Fruit fly (Drosophila melanogaster) whole organism, embryonic: ENCODE measurements around the gene ppk.

ENCODE experiments used
- Asciz ChIP-seq: fragments of 200-800 bp; sonication (Bioruptor generic); optimal IDR thresholded peaks from 2 replicates; lab custom pipeline; 2017; ENCODE audit warnings: missing biosample characterization, mild to moderate bottlenecking, missing genetic modification characterization, missing genetic modification reagents
- Atf-2 ChIP-seq: fragments of 200-800 bp; sonication (Bioruptor generic); optimal IDR thresholded peaks from 2 replicates; lab custom pipeline; 2016; ENCODE audit warnings: missing biosample characterization, missing genetic modification characterization
- C15 ChIP-seq: fragments of 200-800 bp; sonication (Bioruptor generic); IDR thresholded peaks from 3 replicates; pipeline ENCODE4 v1.3.6; 2022; ENCODE audit warnings: missing biosample characterization, missing genetic modification characterization
- CG11093 ChIP-seq: fragments of 200-800 bp; sonication (Bioruptor generic); IDR thresholded peaks from 3 replicates; pipeline ENCODE4 v1.3.6; 2022; ENCODE audit warnings: missing biosample characterization, missing genetic modification characterization
- CG12104 ChIP-seq: fragments of 200-800 bp; sonication (Bioruptor generic); optimal IDR thresholded peaks from 3 replicates; lab custom pipeline; 2016; ENCODE audit warnings: missing biosample characterization, missing genetic modification characterization
- CG13775 ChIP-seq: fragments of 200-800 bp; sonication (Bioruptor generic); optimal IDR thresholded peaks from 3 replicates; lab custom pipeline; 2017; ENCODE audit warnings: missing biosample characterization, mild to moderate bottlenecking, missing genetic modification characterization
- CG14441 ChIP-seq: fragments of 200-800 bp; sonication (Bioruptor generic); IDR thresholded peaks from 2 replicates; pipeline ENCODE4 v1.3.6; 2022; ENCODE audit warnings: missing biosample characterization, missing genetic modification characterization
- CG14965 ChIP-seq: fragments of 200-800 bp; sonication (Bioruptor generic); optimal IDR thresholded peaks from 2 replicates; lab custom pipeline; 2016; ENCODE audit warnings: missing biosample characterization, missing genetic modification characterization, borderline replicate concordance
- CG17361 ChIP-seq: fragments of 200-800 bp; sonication (Bioruptor generic); IDR thresholded peaks from 3 replicates; pipeline ENCODE4 v1.3.6; 2022; ENCODE audit warnings: missing biosample characterization, missing genetic modification characterization
- CG17568 ChIP-seq: fragments of 200-800 bp; sonication (Bioruptor generic); optimal IDR thresholded peaks from 2 replicates; lab custom pipeline; 2018; ENCODE audit warnings: missing biosample characterization, mild to moderate bottlenecking, missing genetic modification characterization, moderate library complexity
- CG18599 ChIP-seq: fragments of 200-800 bp; sonication (Bioruptor generic); optimal IDR thresholded peaks from 3 replicates; lab custom pipeline; 2017; ENCODE audit warnings: missing biosample characterization, missing genetic modification characterization, mild to moderate bottlenecking, moderate library complexity, missing genetic modification reagents
- CG32767 ChIP-seq: fragments of 200-800 bp; sonication (Bioruptor generic); IDR thresholded peaks from 2 replicates; pipeline ENCODE4 v1.3.6; 2022; ENCODE audit warnings: missing biosample characterization, missing genetic modification characterization
- CG33213 ChIP-seq: fragments of 200-800 bp; sonication (Bioruptor generic); optimal IDR thresholded peaks from 3 replicates; lab custom pipeline; 2016; ENCODE audit warnings: missing biosample characterization, missing genetic modification characterization
- CG34224 ChIP-seq: fragments of 200-800 bp; sonication (Bioruptor generic); IDR thresholded peaks from 3 replicates; pipeline ENCODE4 v1.3.6; 2022; ENCODE audit warnings: missing biosample characterization, missing genetic modification characterization; ENCODE audit not compliant: partially characterized antibody
- CG3838 ChIP-seq: fragments of 200-800 bp; sonication (Bioruptor generic); optimal IDR thresholded peaks from 3 replicates; lab custom pipeline; 2016; ENCODE audit warnings: missing biosample characterization, missing genetic modification characterization
- CG5245 ChIP-seq: fragments of 200-800 bp; sonication (Bioruptor generic); optimal IDR thresholded peaks from 3 replicates; lab custom pipeline; 2016; ENCODE audit warnings: missing biosample characterization, missing genetic modification characterization
- CG6254 ChIP-seq: fragments of 200-800 bp; sonication (Bioruptor generic); optimal IDR thresholded peaks from 3 replicates; lab custom pipeline; 2017; ENCODE audit warnings: mild to moderate bottlenecking, missing biosample characterization, missing genetic modification reagents, missing genetic modification characterization
- CG7357 ChIP-seq: fragments of 200-800 bp; sonication (Bioruptor generic); IDR thresholded peaks from 3 replicates; pipeline ENCODE4 v1.3.6; 2022; ENCODE audit warnings: missing biosample characterization, missing genetic modification characterization
- CG8359 ChIP-seq: fragments of 200-800 bp; sonication (Bioruptor generic); optimal IDR thresholded peaks from 2 replicates; lab custom pipeline; 2017; ENCODE audit warnings: missing biosample characterization, mild to moderate bottlenecking, missing genetic modification characterization, borderline replicate concordance
- CG8944 ChIP-seq: fragments of 200-800 bp; sonication (Bioruptor generic); optimal IDR thresholded peaks from 3 replicates; lab custom pipeline; 2016; ENCODE audit warnings: missing biosample characterization, missing genetic modification characterization
- Chrac-16 ChIP-seq: fragments of 200-800 bp; sonication (Bioruptor generic); optimal IDR thresholded peaks from 3 replicates; lab custom pipeline; 2016; ENCODE audit warnings: missing biosample characterization, missing genetic modification characterization
- Dfd ChIP-seq, 2 experiments: fragments of >200 bp; optimal IDR thresholded peaks; 2 replicates each; lab custom pipeline; 2017; ENCODE audit warnings: missing biosample characterization in 2 of 2, missing genetic modification characterization in 2 of 2
- ERR ChIP-seq: fragments of 200-800 bp; sonication (Bioruptor generic); optimal IDR thresholded peaks from 2 replicates; lab custom pipeline; 2016; ENCODE audit warnings: missing biosample characterization, missing genetic modification characterization
- Hand ChIP-seq: fragments of 200-800 bp; sonication (Bioruptor generic); optimal IDR thresholded peaks from 2 replicates; lab custom pipeline; 2017; ENCODE audit warnings: mild to moderate bottlenecking, missing biosample characterization, missing genetic modification reagents, missing genetic modification characterization
- Hmr ChIP-seq: fragments of 200-800 bp; sonication (Bioruptor generic); optimal IDR thresholded peaks from 3 replicates; lab custom pipeline; 2017; ENCODE audit warnings: mild to moderate bottlenecking, missing biosample characterization, missing genetic modification reagents, missing genetic modification characterization
- Hr78 ChIP-seq, 2 experiments: fragments of 200-800 bp in 1 of 2; fragments of >200 bp in 1 of 2; sonication (Bioruptor generic) in 1 of 2; optimal IDR thresholded peaks; 2 replicates each; lab custom pipeline; 2017 to 2019; ENCODE audit warnings: missing biosample characterization in 2 of 2, missing genetic modification characterization in 2 of 2, mild to moderate bottlenecking in 1 of 2, moderate library complexity in 1 of 2
- Lhr ChIP-seq: fragments of 200-800 bp; sonication (Bioruptor generic); optimal IDR thresholded peaks from 3 replicates; lab custom pipeline; 2017; ENCODE audit warnings: mild to moderate bottlenecking, missing biosample characterization, missing genetic modification reagents, missing genetic modification characterization
- Max ChIP-seq: fragments of 200-800 bp; sonication (Bioruptor generic); optimal IDR thresholded peaks from 2 replicates; lab custom pipeline; 2016; ENCODE audit warnings: missing biosample characterization, mild to moderate bottlenecking, missing genetic modification characterization
- Mrtf ChIP-seq: fragments of 200-800 bp; sonication (Bioruptor generic); IDR thresholded peaks from 3 replicates; pipeline ENCODE4 v1.3.6; 2022; ENCODE audit warnings: missing biosample characterization, missing genetic modification characterization
- Sry-β ChIP-seq: fragments of 200-800 bp; sonication (Bioruptor generic); optimal IDR thresholded peaks from 2 replicates; lab custom pipeline; 2018; ENCODE audit warnings: missing biosample characterization, mild to moderate bottlenecking, missing genetic modification characterization, moderate library complexity
- TFAM ChIP-seq: fragments of 200-800 bp; sonication (Bioruptor generic); optimal IDR thresholded peaks from 2 replicates; lab custom pipeline; 2017; ENCODE audit warnings: missing biosample characterization, missing genetic modification characterization, inconsistent platforms
- Vsx1 ChIP-seq: fragments of 200-800 bp; sonication (Bioruptor generic); optimal IDR thresholded peaks from 2 replicates; lab custom pipeline; 2017; ENCODE audit warnings: missing biosample characterization, mild to moderate bottlenecking, missing genetic modification characterization, missing genetic modification reagents
- amos ChIP-seq: fragments of 200-800 bp; sonication (Bioruptor generic); IDR thresholded peaks from 2 replicates; pipeline ENCODE4 v1.3.6; 2022; ENCODE audit warnings: missing biosample characterization, missing genetic modification characterization; ENCODE audit not compliant: partially characterized antibody
- aop ChIP-seq: fragments of 200-800 bp; sonication (Bioruptor generic); IDR thresholded peaks from 2 replicates; pipeline ENCODE4 v1.3.6; 2022; ENCODE audit warnings: missing biosample characterization, missing genetic modification characterization
- bowl ChIP-seq: fragments of 200-800 bp; sonication (Bioruptor generic); IDR thresholded peaks from 2 replicates; pipeline ENCODE4 v1.3.6; 2022; ENCODE audit warnings: missing biosample characterization, missing genetic modification characterization
- chinmo ChIP-seq: fragments of 200-800 bp; sonication (Bioruptor generic); IDR thresholded peaks from 4 replicates; pipeline ENCODE4 v1.3.6; 2022; ENCODE audit warnings: missing biosample characterization, missing genetic modification characterization; ENCODE audit not compliant: partially characterized antibody
- chm ChIP-seq: fragments of 200-800 bp; sonication (Bioruptor generic); IDR thresholded peaks from 2 replicates; pipeline ENCODE4 v1.3.6; 2022; ENCODE audit warnings: missing biosample characterization, missing genetic modification characterization
- cwo ChIP-seq: fragments of 200-800 bp; sonication (Bioruptor generic); optimal IDR thresholded peaks from 3 replicates; lab custom pipeline; 2017; ENCODE audit warnings: missing biosample characterization, missing genetic modification characterization, mild to moderate bottlenecking, moderate library complexity, missing genetic modification reagents
- dmrt99B ChIP-seq: fragments of 200-800 bp; sonication (Bioruptor generic); optimal IDR thresholded peaks from 2 replicates; lab custom pipeline; 2018; ENCODE audit warnings: missing biosample characterization, mild to moderate bottlenecking, missing genetic modification characterization, moderate library complexity
- hbn ChIP-seq: fragments of 200-800 bp; sonication (Bioruptor generic); IDR thresholded peaks from 2 replicates; pipeline ENCODE4 v1.3.6; 2022; ENCODE audit warnings: missing biosample characterization, missing genetic modification characterization; ENCODE audit not compliant: partially characterized antibody
- insv ChIP-seq, 2 experiments: fragments of 200-800 bp; sonication (Bioruptor generic); optimal IDR thresholded peaks; 3 replicates each; lab custom pipeline; 2016 to 2018; ENCODE audit warnings: missing biosample characterization in 2 of 2, missing genetic modification characterization in 2 of 2
- inv ChIP-seq: fragments of 200-800 bp; sonication (Bioruptor generic); IDR thresholded peaks from 2 replicates; pipeline ENCODE4 v1.3.6; 2022; ENCODE audit warnings: missing biosample characterization, missing genetic modification characterization; ENCODE audit not compliant: partially characterized antibody
- jigr1 ChIP-seq: fragments of 200-800 bp; sonication (Bioruptor generic); IDR thresholded peaks from 3 replicates; pipeline ENCODE4 v1.3.6; 2022; ENCODE audit warnings: missing biosample characterization, missing genetic modification characterization
- jumu ChIP-seq: fragments of 200-800 bp; sonication (Bioruptor generic); optimal IDR thresholded peaks from 3 replicates; lab custom pipeline; 2016; ENCODE audit warnings: missing biosample characterization, missing genetic modification characterization
- maf-S ChIP-seq: fragments of 200-800 bp; sonication (Bioruptor generic); optimal IDR thresholded peaks from 2 replicates; lab custom pipeline; 2016; ENCODE audit warnings: missing biosample characterization, missing genetic modification characterization
- prd ChIP-seq, 3 experiments: fragments of >200 bp in 2 of 3; fragments of 200-800 bp in 1 of 3; sonication (Bioruptor generic) in 1 of 3; optimal IDR thresholded peaks in 2 of 3; IDR thresholded peaks in 1 of 3; 2 replicates in 2 of 3; 3 replicates in 1 of 3; pipeline versions ENCODE4 v1.3.6 to Lab custom; 2017 to 2022; ENCODE audit warnings: missing biosample characterization in 1 of 3, missing genetic modification characterization in 1 of 3
- psq ChIP-seq: fragments of 200-800 bp; sonication (Bioruptor generic); optimal IDR thresholded peaks from 2 replicates; lab custom pipeline; 2017; ENCODE audit warnings: missing biosample characterization, missing genetic modification characterization
- sens ChIP-seq: fragments of 200-800 bp; sonication (Bioruptor generic); peaks from one replicate; lab custom pipeline; 2016; ENCODE audit warnings: missing biosample characterization, missing genetic modification characterization
- slbo ChIP-seq: fragments of 200-800 bp; sonication (Bioruptor generic); IDR thresholded peaks from 2 replicates; pipeline ENCODE4 v1.3.6; 2022; ENCODE audit warnings: missing biosample characterization, missing genetic modification characterization

Gene ppk

DNA sequence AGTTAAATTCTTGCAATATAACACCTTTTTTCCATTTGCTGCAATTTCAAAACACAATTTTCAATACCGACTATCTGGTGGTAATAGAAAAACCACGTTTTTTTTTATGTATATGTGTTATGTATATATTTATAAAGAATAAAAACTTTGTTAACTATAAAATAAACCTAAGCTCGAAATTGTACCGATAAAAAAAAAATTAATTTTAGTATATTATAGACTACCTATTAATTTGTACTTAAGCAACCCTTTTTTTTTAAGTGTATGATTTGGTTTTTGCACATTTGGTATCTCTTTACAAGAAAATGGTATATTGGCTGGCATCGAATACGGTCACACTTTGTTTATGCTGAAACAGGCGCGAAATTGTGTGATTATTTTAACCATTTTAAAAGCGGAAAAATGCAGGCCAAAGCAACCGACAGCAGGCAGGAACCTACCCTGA lies 19.2 kb downstream of the ppk start, which contains the start of gene spel1 (continued):
- peak; percentile 41 for TF ChIP-seq Lhr (GFP tag; lab: Kevin White, UChicago)
- peak; percentile 73 for TF ChIP-seq CG14441 (GFP tag; lab: Robert Waterston, UW)
- peak; percentile 11 for TF ChIP-seq CG17568 (GFP tag; lab: Kevin White, UChicago)
- TF ChIP-seq prd (optimal IDR thresholded peaks at IDR 0.05; lab: Kevin White, UChicago): no peak
- peak; percentile 80 for TF ChIP-seq prd (GFP tag; IDR thresholded peaks at IDR 0.05; lab: Robert Waterston, UW)
- peak; percentile 70; the same call in 1 of the 2 replicates for TF ChIP-seq CG32767 (GFP tag; lab: Robert Waterston, UW)
- peak; percentile 93 for TF ChIP-seq sens (GFP tag; lab: Kevin White, UChicago)
- no peak for TF ChIP-seq ERR (GFP tag; lab: Kevin White, UChicago)
- TF ChIP-seq jigr1: 0 out of 3 replicates have a peak, but pooled peaks have one; percentile 11
- peak; percentile 55; the same call in 1 of the 3 replicates for TF ChIP-seq CG7357
- peak; percentile 35 for TF ChIP-seq CG8944
- peak; percentile 42 for TF ChIP-seq Vsx1
- peak; percentile 81 for TF ChIP-seq Hmr (GFP tag; lab: Kevin White, UChicago)
- no peak for TF ChIP-seq CG8359 (GFP tag; lab: Kevin White, UChicago)
- peak; percentile 4; the same call in 1 of the 3 replicates for TF ChIP-seq Mrtf (GFP tag; lab: Robert Waterston, UW)
- TF ChIP-seq dmrt99B (tag; lab: Kevin White, UChicago): peak; percentile 86
- no peak for TF ChIP-seq Dfd (GFP tag; optimal IDR thresholded peaks at IDR 0.05; lab: Kevin White, UChicago)
- no peak for TF ChIP-seq jumu (GFP tag; lab: Kevin White, UChicago)
- peak; percentile 57 for TF ChIP-seq psq (GFP tag; lab: Kevin White, UChicago)
- peak; percentile 69 for TF ChIP-seq CG6254 (GFP tag; lab: Kevin White, UChicago)
- peak; percentile 72 for TF ChIP-seq Asciz
- 0 out of 3 replicates have a peak, but pooled peaks have one; percentile 73 for TF ChIP-seq C15
- TF ChIP-seq cwo (GFP tag; lab: Kevin White, UChicago): peak; percentile 53
- peak; percentile 8 for TF ChIP-seq CG3838 (GFP tag; lab: Kevin White, UChicago)
- no peak for TF ChIP-seq CG14965 (GFP tag; lab: Kevin White, UChicago)
- TF ChIP-seq Chrac-16: peak; percentile 60
- TF ChIP-seq bowl: 0 out of 2 replicates have a peak, but pooled peaks have one; percentile 36
- TF ChIP-seq CG34224 (GFP tag; lab: Robert Waterston, UW): no peak
- TF ChIP-seq Max: peak; percentile 20
- no peak for TF ChIP-seq aop (GFP tag; lab: Robert Waterston, UW)
- no peak for TF ChIP-seq TFAM (GFP tag; lab: Kevin White, UChicago)
- peak in 1 of 2 experiments; percentile 34 for TF ChIP-seq Hr78 (GFP tag; optimal IDR thresholded peaks at IDR 0.05; lab: Kevin White, UChicago)
- TF ChIP-seq CG5245 (GFP tag; lab: Kevin White, UChicago): peak; percentile 38
- peak; percentile 8 for TF ChIP-seq maf-S (GFP tag; lab: Kevin White, UChicago)
- no peak for TF ChIP-seq CG11093
- TF ChIP-seq hbn: no peak
- no peak for TF ChIP-seq amos (GFP tag; lab: Robert Waterston, UW)
- no peak for TF ChIP-seq inv
- TF ChIP-seq CG17361 (GFP tag; lab: Robert Waterston, UW): peak; percentile 90
- TF ChIP-seq insv (GFP tag; optimal IDR thresholded peaks at IDR 0.05; lab: Kevin White, UChicago): no peak
- peak; percentile 57 for TF ChIP-seq CG33213
- peak; percentile 32 for TF ChIP-seq CG12104
- no peak for TF ChIP-seq chinmo (GFP tag; lab: Robert Waterston, UW)
- TF ChIP-seq slbo (GFP tag; lab: Robert Waterston, UW): peak; percentile 81
- no peak for TF ChIP-seq Atf-2 (GFP tag; lab: Kevin White, UChicago)
- peak; percentile 60 for TF ChIP-seq CG13775
- TF ChIP-seq Hand (GFP tag; lab: Kevin White, UChicago): no peak
- peak; percentile 31 for TF ChIP-seq Sry-β (GFP tag; lab: Kevin White, UChicago)
- peak; percentile 56; the same call in 1 of the 2 replicates for TF ChIP-seq chm (GFP tag; lab: Robert Waterston, UW)
- peak; percentile 77 for TF ChIP-seq CG18599 (GFP tag; lab: Kevin White, UChicago)
